Worm (Caenorhabditis elegans): ENCODE measurements around the gene smcr-8.

The smcr-8 gene

DNA sequence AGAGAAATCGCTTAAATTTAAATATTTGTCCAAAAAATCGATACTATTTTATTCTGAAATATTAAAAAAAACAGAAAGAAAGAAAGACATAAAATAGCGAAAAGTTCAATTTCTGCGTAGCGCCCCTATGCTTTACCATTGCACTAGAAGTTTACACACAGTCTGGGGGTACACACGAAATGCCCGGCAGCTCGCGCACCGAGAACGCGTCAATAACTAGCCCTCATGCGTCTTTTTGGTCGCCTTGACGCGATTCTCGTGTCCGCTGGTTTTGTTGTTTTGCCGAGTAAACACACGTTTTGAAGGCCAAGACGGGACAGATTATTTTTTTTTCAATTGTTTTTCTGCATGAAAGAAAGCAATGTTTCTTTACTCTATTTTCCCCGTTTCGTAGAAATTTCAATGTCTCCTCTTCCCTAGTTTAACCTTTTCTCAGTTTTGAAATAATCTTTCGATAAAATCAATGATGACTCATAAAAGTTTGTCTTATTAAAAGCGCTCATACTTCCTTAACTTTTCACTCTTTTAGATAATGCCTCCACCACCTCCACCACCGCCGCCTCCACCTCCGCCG lies 19.0 kb downstream of the smcr-8 start, which contains the start of gene wip-1 (continued):
- TF ChIP-seq daf-8 (GFP tag; IDR thresholded peaks at IDR 0.05) (no peak), attf-4 (tag; optimal IDR thresholded peaks at IDR 0.05) (peak; percentile 3), aly-2 (tag; optimal IDR thresholded peaks at IDR 0.05) (no peak), nhr-77 (tag; optimal IDR thresholded peaks at IDR 0.05) (peak; percentile 98), lir-3 (tag; optimal IDR thresholded peaks at IDR 0.05) (peak; percentile 52), mxl-2 (GFP tag; conservative IDR thresholded peaks at IDR 0.05) (peak; percentile 62), mes-2 (tag; optimal IDR thresholded peaks at IDR 0.05; ENCODE audit: poor library complexity, severe bottlenecking) (peak; percentile 96), daf-16 (GFP tag; optimal IDR thresholded peaks at IDR 0.05) (peak; percentile 95 to 97), daf-16 (tag; optimal IDR thresholded peaks at IDR 0.05) (peak; percentile 97), aha-1 (tag) (peak; percentile 100), unc-62 (GFP tag; optimal IDR thresholded peaks at IDR 0.05 in 1 of 2) (peak in 1 of 2 experiments; percentile 99), unc-62 (tag; optimal IDR thresholded peaks at IDR 0.05) (peak; percentile 30), lin-39 (tag; optimal IDR thresholded peaks at IDR 0.05) (peak; percentile 55), daf-19 (GFP tag; conservative IDR thresholded peaks at IDR 0.05) (peak; percentile 95), hmg-1.1 (GFP tag; IDR thresholded peaks at IDR 0.05) (peak; percentile 98), R02D3.7 (tag; optimal IDR thresholded peaks at IDR 0.05) (peak; percentile 2), skn-1 (tag; optimal IDR thresholded peaks at IDR 0.05) (no peak), lin-13 (GFP tag; optimal IDR thresholded peaks at IDR 0.05) (peak; percentile 97), nhr-76 (tag; optimal IDR thresholded peaks at IDR 0.05) (peak; percentile 53), ceh-20 (GFP tag; IDR thresholded peaks at IDR 0.05) (peak; percentile 95), sdz-12 (GFP tag; optimal IDR thresholded peaks at IDR 0.05) (peak; percentile 33), vab-7 (GFP tag; IDR thresholded peaks at IDR 0.05) (peak; percentile 88), ztf-11 (tag; optimal IDR thresholded peaks at IDR 0.05) (peak; percentile 18), lin-1 (GFP tag; IDR thresholded peaks at IDR 0.05) (peak; percentile 96), pqm-1 (tag; optimal IDR thresholded peaks at IDR 0.05) (peak; percentile 54), fos-1 (tag; optimal IDR thresholded peaks at IDR 0.05) (peak; percentile 44), nhr-25 (tag; optimal IDR thresholded peaks at IDR 0.05; ENCODE audit: borderline replicate concordance, insufficient read depth) (peak; percentile 95), fkh-10 (GFP tag; optimal IDR thresholded peaks at IDR 0.05) (peak; percentile 85), rbr-2 (tag; optimal IDR thresholded peaks at IDR 0.05) (peak; percentile 98), saeg-2 (GFP tag; IDR thresholded peaks at IDR 0.05) (peak; percentile 87; the same call in 1 of the 2 replicates), Y105C5A.15 (GFP tag; IDR thresholded peaks at IDR 0.05) (peak; percentile 84; the same call in 1 of the 2 replicates), Y48G9A.11 (GFP tag; IDR thresholded peaks at IDR 0.05) (peak; percentile 83), egl-43 (GFP tag; IDR thresholded peaks at IDR 0.05) (peak; percentile 96), arid-1 (GFP tag; conservative IDR thresholded peaks at IDR 0.05) (peak; percentile 98), nhr-28 (tag; optimal IDR thresholded peaks at IDR 0.05) (peak; percentile 98), madf-9 (GFP tag; conservative IDR thresholded peaks at IDR 0.05) (peak; percentile 97), Y75B8A.6 (GFP tag; IDR thresholded peaks at IDR 0.05) (no peak), dmd-9 (GFP tag; IDR thresholded peaks at IDR 0.05) (peak; percentile 94), mxl-3 (GFP tag; optimal IDR thresholded peaks at IDR 0.05) (peak; percentile 97), snpc-4 (tag; optimal IDR thresholded peaks at IDR 0.05) (peak; percentile 52), lin-15B (tag; optimal IDR thresholded peaks at IDR 0.05) (peak; percentile 65), nhr-11 (tag; optimal IDR thresholded peaks at IDR 0.05) (peak; percentile 98), ceh-28 (tag; optimal IDR thresholded peaks at IDR 0.05) (peak; percentile 38), ceh-32 (tag; optimal IDR thresholded peaks at IDR 0.05; ENCODE audit: poor library complexity) (peak; percentile 69), ceh-62 (tag; optimal IDR thresholded peaks at IDR 0.05) (no peak), F49E8.2 (tag; optimal IDR thresholded peaks at IDR 0.05; ENCODE audit: borderline replicate concordance) (peak; percentile 96), hlh-30 (tag; optimal IDR thresholded peaks at IDR 0.05; ENCODE audit: insufficient read depth) (peak; percentile 94), nhr-48 (tag; optimal IDR thresholded peaks at IDR 0.05) (peak; percentile 91), nhr-237 (tag; optimal IDR thresholded peaks at IDR 0.05) (peak; percentile 60), mdl-1 (tag; optimal IDR thresholded peaks at IDR 0.05) (peak; percentile 20 to 82), T20F7.1 (GFP tag; optimal IDR thresholded peaks at IDR 0.05) (peak; percentile 95)
